Worm (Caenorhabditis elegans): ENCODE measurements around the gene srx-97.

- TF ChIP-seq unc-62 (GFP tag; optimal IDR thresholded peaks at IDR 0.05) (no peak), aha-1 (tag; optimal IDR thresholded peaks at IDR 0.05) (no peak), ceh-88 (GFP tag; IDR thresholded peaks at IDR 0.05) (no peak), pqm-1 (tag; optimal IDR thresholded peaks at IDR 0.05) (no peak), lin-13 (GFP tag; optimal IDR thresholded peaks at IDR 0.05) (no peak), egl-27 (tag; optimal IDR thresholded peaks at IDR 0.05) (no peak), hlh-17 (GFP tag; optimal IDR thresholded peaks at IDR 0.05; ENCODE audit: borderline replicate concordance) (no peak), snpc-4 (tag; optimal IDR thresholded peaks at IDR 0.05) (no peak), blmp-1 (tag; optimal IDR thresholded peaks at IDR 0.05) (no peak), zag-1 (tag; optimal IDR thresholded peaks at IDR 0.05) (no peak), ztf-4 (tag; optimal IDR thresholded peaks at IDR 0.05) (no peak), ces-1 (GFP tag; optimal IDR thresholded peaks at IDR 0.05) (no peak)
These were observed 11.2 kb upstream of the srx-97 start for ce11 chrII:3680366-3680765.
